Worm (Caenorhabditis elegans) whole organism, L3 larva: ENCODE measurements around the gene F42C5.3.

Experiments
- ZK546.5 ChIP-seq: sonication (generic microtip); optimal IDR thresholded peaks from 2 replicates; lab custom pipeline; 2017; ENCODE audit warnings: missing biosample characterization, missing genetic modification characterization
- ama-1 ChIP-seq: fragments of 150-350 bp; optimal IDR thresholded peaks from 2 replicates; lab custom pipeline; 2018
- nhr-12 ChIP-seq: fragments of 150-350 bp; optimal IDR thresholded peaks from 2 replicates; lab custom pipeline; 2014; ENCODE audit warnings: missing biosample characterization, missing genetic modification characterization
- nhr-77 ChIP-seq: fragments of 150-350 bp; optimal IDR thresholded peaks from 2 replicates; lab custom pipeline; 2014; ENCODE audit warnings: missing biosample characterization, missing genetic modification characterization
- pha-4 ChIP-seq: fragments of 150-350 bp; optimal IDR thresholded peaks from 2 replicates; lab custom pipeline; 2014; ENCODE audit warnings: missing biosample characterization, missing genetic modification reagents, missing genetic modification characterization
- skn-1 ChIP-seq: fragments of 150-350 bp; optimal IDR thresholded peaks from 2 replicates; lab custom pipeline; 2014; ENCODE audit warnings: missing biosample characterization, missing genetic modification characterization
- tbx-2 ChIP-seq: sonication (generic microtip); optimal IDR thresholded peaks from 2 replicates; lab custom pipeline; 2016; ENCODE audit warnings: mild to moderate bottlenecking, missing genetic modification characterization, missing compliant biosample characterization
- unc-39 ChIP-seq: sonication (generic microtip); optimal IDR thresholded peaks from 4 replicates; lab custom pipeline; 2017; ENCODE audit warnings: missing biosample characterization, missing genetic modification characterization
- unc-62 ChIP-seq: fragments of 150-350 bp; sonication (generic microtip); optimal IDR thresholded peaks from 4 replicates; lab custom pipeline; 2014; ENCODE audit warnings: missing biosample characterization, missing genetic modification reagents, missing genetic modification characterization
- zag-1 ChIP-seq: fragments of 150-350 bp; optimal IDR thresholded peaks from 2 replicates; lab custom pipeline; 2014; ENCODE audit warnings: missing biosample characterization, missing genetic modification characterization

DNA sequence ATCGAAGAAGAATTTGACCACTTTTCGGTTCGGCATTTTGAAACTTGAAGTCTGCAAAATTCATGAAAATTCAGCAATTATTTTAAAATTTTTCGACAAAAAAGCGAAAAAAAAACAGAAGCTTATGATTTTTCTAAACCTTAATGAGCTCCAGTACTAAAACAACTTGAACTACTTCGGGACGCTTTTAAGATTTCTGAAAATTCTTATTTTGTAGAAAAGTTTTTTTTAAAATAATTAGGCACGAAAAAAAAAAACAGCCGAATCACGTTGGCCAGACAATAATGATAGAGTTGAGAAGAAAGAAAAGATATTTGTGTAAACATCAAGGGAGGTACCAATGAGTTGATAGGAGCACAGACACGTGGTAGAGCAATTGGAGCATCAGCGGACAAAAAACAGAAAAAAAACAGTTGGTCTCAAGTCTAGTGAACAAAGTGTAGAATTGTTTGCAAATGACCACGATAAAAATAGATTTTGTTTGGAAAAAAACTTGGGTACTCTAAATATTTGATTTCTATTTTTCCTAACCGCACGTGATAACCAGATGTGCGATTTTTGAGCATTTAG lies 45.1 kb downstream of the F42C5.3 start, which contains the start of gene gstk-2:
- TF ChIP-seq pha-4 (tag; lab: Kevin White, UChicago) = peak; percentile 90
- TF ChIP-seq unc-62 (GFP tag; lab: Kevin White, UChicago) = no peak
- no peak for TF ChIP-seq zag-1 (tag; lab: Kevin White, UChicago)
- no peak for TF ChIP-seq nhr-12
- TF ChIP-seq ZK546.5 = no peak
- TF ChIP-seq skn-1 (tag; lab: Kevin White, UChicago) = no peak
- TF ChIP-seq ama-1 (lab: Kevin White, UChicago) = no peak
- TF ChIP-seq nhr-77 (tag; lab: Kevin White, UChicago) = no peak
- no peak for TF ChIP-seq unc-39 (tag; lab: Kevin White, UChicago)
- TF ChIP-seq tbx-2 (tag; lab: Kevin White, UChicago) = no peak
